Fruit fly (Drosophila melanogaster) whole organism, embryonic: ENCODE data around the gene alpha-Est3.

ENCODE experiments used
- Aef1 ChIP-seq: fragments of 200-800 bp; sonication (Bioruptor generic); IDR thresholded peaks from 3 replicates; pipeline ENCODE4 v1.3.6; 2022; ENCODE audit warnings: missing biosample characterization, missing genetic modification characterization
- BtbVII ChIP-seq: fragments of 200-800 bp; sonication (Bioruptor generic); optimal IDR thresholded peaks from 3 replicates; lab custom pipeline; 2017; ENCODE audit warnings: missing biosample characterization, mild to moderate bottlenecking, missing genetic modification characterization
- CG10209 ChIP-seq: fragments of 200-800 bp; sonication (Bioruptor generic); optimal IDR thresholded peaks from 3 replicates; lab custom pipeline; 2017; ENCODE audit warnings: missing biosample characterization, mild to moderate bottlenecking, missing genetic modification characterization, missing genetic modification reagents
- CG10321 ChIP-seq: fragments of 200-800 bp; sonication (Bioruptor generic); IDR thresholded peaks from 2 replicates; pipeline ENCODE4 v1.3.6; 2022; ENCODE audit warnings: missing biosample characterization, missing genetic modification characterization
- CG10565 ChIP-seq: fragments of 200-800 bp; sonication (Bioruptor generic); optimal IDR thresholded peaks from 3 replicates; lab custom pipeline; 2016; ENCODE audit warnings: missing biosample characterization, mild to moderate bottlenecking, missing genetic modification characterization
- CG13287 ChIP-seq: fragments of 200-800 bp; sonication (Bioruptor generic); IDR thresholded peaks from 2 replicates; pipeline ENCODE4 v1.3.6; 2022; ENCODE audit warnings: missing biosample characterization, missing genetic modification characterization; ENCODE audit not compliant: partially characterized antibody
- CG13424 ChIP-seq: fragments of 200-800 bp; sonication (Bioruptor generic); optimal IDR thresholded peaks from 2 replicates; lab custom pipeline; 2019; ENCODE audit warnings: missing biosample characterization, mild to moderate bottlenecking, missing genetic modification characterization, moderate library complexity
- CG17612 ChIP-seq: fragments of 200-800 bp; sonication (Bioruptor generic); IDR thresholded peaks from 2 replicates; pipeline ENCODE4 v1.3.6; 2022; ENCODE audit warnings: missing biosample characterization, missing genetic modification characterization
- CG31441 ChIP-seq: fragments of 200-800 bp; sonication (Bioruptor generic); IDR thresholded peaks from 2 replicates; pipeline ENCODE4 v1.3.6; 2022; ENCODE audit warnings: missing biosample characterization, missing genetic modification characterization
- CG3163 ChIP-seq: fragments of 200-800 bp; sonication (Bioruptor generic); optimal IDR thresholded peaks from 3 replicates; lab custom pipeline; 2016; ENCODE audit warnings: missing biosample characterization, missing genetic modification characterization
- CG33213 ChIP-seq: fragments of 200-800 bp; sonication (Bioruptor generic); optimal IDR thresholded peaks from 3 replicates; lab custom pipeline; 2016; ENCODE audit warnings: missing biosample characterization, missing genetic modification characterization
- CG33557 ChIP-seq: fragments of 200-800 bp; sonication (Bioruptor generic); optimal IDR thresholded peaks from 2 replicates; lab custom pipeline; 2019; ENCODE audit warnings: missing biosample characterization, mild to moderate bottlenecking, missing genetic modification characterization, moderate library complexity
- CG3995 ChIP-seq: fragments of 200-800 bp; sonication (Bioruptor generic); optimal IDR thresholded peaks from 3 replicates; lab custom pipeline; 2016; ENCODE audit warnings: missing biosample characterization, missing genetic modification characterization
- CG4360 ChIP-seq: fragments of 200-800 bp; sonication (Bioruptor generic); IDR thresholded peaks from 2 replicates; pipeline ENCODE4 v1.3.6; 2022; ENCODE audit warnings: missing biosample characterization, missing genetic modification characterization
- CG6765 ChIP-seq: fragments of 200-800 bp; sonication (Bioruptor generic); optimal IDR thresholded peaks from 3 replicates; lab custom pipeline; 2017; ENCODE audit warnings: missing biosample characterization, mild to moderate bottlenecking, missing genetic modification characterization
- CG7786 ChIP-seq: fragments of 200-800 bp; sonication (Bioruptor generic); optimal IDR thresholded peaks from 2 replicates; lab custom pipeline; 2016; ENCODE audit warnings: missing biosample characterization, missing genetic modification characterization
- CG8924 ChIP-seq: fragments of 200-800 bp; optimal IDR thresholded peaks from 3 replicates; lab custom pipeline; 2019; ENCODE audit warnings: missing biosample characterization, mild to moderate bottlenecking, missing genetic modification characterization, moderate library complexity
- CG9797 ChIP-seq: fragments of 200-800 bp; sonication (Bioruptor generic); optimal IDR thresholded peaks from 3 replicates; lab custom pipeline; 2018; ENCODE audit warnings: missing biosample characterization, mild to moderate bottlenecking, missing genetic modification characterization
- CrebB ChIP-seq: fragments of 200-800 bp; sonication (Bioruptor generic); optimal IDR thresholded peaks from 3 replicates; lab custom pipeline; 2018; ENCODE audit warnings: missing biosample characterization, mild to moderate bottlenecking, missing genetic modification characterization
- Dip3 ChIP-seq: fragments of 200-800 bp; sonication (Bioruptor generic); optimal IDR thresholded peaks from 3 replicates; lab custom pipeline; 2016; ENCODE audit warnings: missing biosample characterization, missing genetic modification characterization
- Eip74EF ChIP-seq, 2 experiments: fragments of 200-800 bp in 1 of 2; fragments of >200 bp in 1 of 2; sonication (Bioruptor generic) in 1 of 2; optimal IDR thresholded peaks; 2 replicates each; lab custom pipeline; 2017 to 2019; ENCODE audit warnings: missing biosample characterization in 2 of 2, missing genetic modification characterization in 2 of 2, mild to moderate bottlenecking in 1 of 2, moderate library complexity in 1 of 2
- Ets65A ChIP-seq: fragments of 200-800 bp; sonication (Bioruptor generic); peaks from one replicate; lab custom pipeline; 2016; ENCODE audit warnings: missing biosample characterization, missing genetic modification characterization
- Fer1 ChIP-seq: fragments of 200-800 bp; sonication (Bioruptor generic); optimal IDR thresholded peaks from 2 replicates; lab custom pipeline; 2017; ENCODE audit warnings: missing biosample characterization, mild to moderate bottlenecking, missing genetic modification characterization
- Fer2 ChIP-seq: fragments of 200-800 bp; sonication (Bioruptor generic); optimal IDR thresholded peaks from 2 replicates; lab custom pipeline; 2018; ENCODE audit warnings: missing biosample characterization, mild to moderate bottlenecking, missing genetic modification characterization, moderate library complexity
- Gsc ChIP-seq: fragments of 200-800 bp; sonication (Bioruptor generic); IDR thresholded peaks from 2 replicates; pipeline ENCODE4 v1.3.6; 2022; ENCODE audit warnings: missing biosample characterization, missing genetic modification characterization
- HLH3B ChIP-seq: fragments of 200-800 bp; sonication (Bioruptor generic); IDR thresholded peaks from 2 replicates; pipeline ENCODE4 v1.3.6; 2022; ENCODE audit warnings: missing biosample characterization, missing genetic modification characterization
- Kr ChIP-seq: fragments of 200-800 bp; sonication (Bioruptor generic); optimal IDR thresholded peaks from 2 replicates; lab custom pipeline; 2017; ENCODE audit warnings: missing biosample characterization, mild to moderate bottlenecking, missing genetic modification characterization
- Lpt ChIP-seq: fragments of >200 bp; optimal IDR thresholded peaks from 2 replicates; lab custom pipeline; 2018; ENCODE audit warnings: missing biosample characterization, missing genetic modification characterization
- Max ChIP-seq: fragments of 200-800 bp; sonication (Bioruptor generic); optimal IDR thresholded peaks from 2 replicates; lab custom pipeline; 2016; ENCODE audit warnings: missing biosample characterization, mild to moderate bottlenecking, missing genetic modification characterization
- Opbp ChIP-seq: fragments of 200-800 bp; sonication (Bioruptor generic); IDR thresholded peaks from 3 replicates; pipeline ENCODE4 v1.3.6; 2022; ENCODE audit warnings: missing biosample characterization, missing genetic modification characterization; ENCODE audit not compliant: partially characterized antibody
- Ssrp ChIP-seq: fragments of 200-800 bp; sonication (Bioruptor generic); optimal IDR thresholded peaks from 2 replicates; lab custom pipeline; 2018; ENCODE audit warnings: missing biosample characterization, mild to moderate bottlenecking, missing genetic modification characterization, moderate library complexity
- ac ChIP-seq: fragments of 200-800 bp; sonication (Bioruptor generic); optimal IDR thresholded peaks from 3 replicates; lab custom pipeline; 2017; ENCODE audit warnings: missing biosample characterization, mild to moderate bottlenecking, missing genetic modification characterization
- amos ChIP-seq: fragments of 200-800 bp; sonication (Bioruptor generic); IDR thresholded peaks from 2 replicates; pipeline ENCODE4 v1.3.6; 2022; ENCODE audit warnings: missing biosample characterization, missing genetic modification characterization; ENCODE audit not compliant: partially characterized antibody
- chif ChIP-seq, 2 experiments: fragments of 200-800 bp; sonication (Bioruptor generic); optimal IDR thresholded peaks; 3 replicates each; lab custom pipeline; 2016; ENCODE audit warnings: missing biosample characterization in 2 of 2, missing genetic modification characterization in 2 of 2
- croc ChIP-seq: fragments of 200-800 bp; sonication (Bioruptor generic); conservative IDR thresholded peaks from 3 replicates; pipeline ENCODE4 v1.3.6; 2022; ENCODE audit warnings: missing biosample characterization, missing genetic modification characterization
- dpn ChIP-seq, 2 experiments: fragments of 200-800 bp; sonication (Bioruptor generic); optimal IDR thresholded peaks; 3 replicates each; lab custom pipeline; 2016; ENCODE audit warnings: missing biosample characterization in 2 of 2, missing genetic modification characterization in 2 of 2
- fd96Cb ChIP-seq: fragments of 200-800 bp; sonication (Bioruptor generic); optimal IDR thresholded peaks from 2 replicates; lab custom pipeline; 2018; ENCODE audit warnings: missing biosample characterization, mild to moderate bottlenecking, missing genetic modification characterization, moderate library complexity
- grau ChIP-seq: fragments of 200-800 bp; optimal IDR thresholded peaks from 3 replicates; lab custom pipeline; 2019; ENCODE audit warnings: missing biosample characterization, mild to moderate bottlenecking, missing genetic modification characterization, moderate library complexity
- her ChIP-seq: fragments of 200-800 bp; sonication (Bioruptor generic); optimal IDR thresholded peaks from 2 replicates; lab custom pipeline; 2016; ENCODE audit warnings: missing biosample characterization, missing genetic modification characterization
- ind ChIP-seq: fragments of 200-800 bp; sonication (Bioruptor generic); optimal IDR thresholded peaks from 3 replicates; lab custom pipeline; 2016; ENCODE audit warnings: missing biosample characterization, missing genetic modification characterization
- klu ChIP-seq: fragments of 200-800 bp; sonication (Bioruptor generic); IDR thresholded peaks from 2 replicates; pipeline ENCODE4 v1.3.6; 2022; ENCODE audit warnings: missing biosample characterization, missing genetic modification characterization
- knrl ChIP-seq: fragments of 200-800 bp; sonication (Bioruptor generic); IDR thresholded peaks from 3 replicates; pipeline ENCODE4 v1.3.6; 2022; ENCODE audit warnings: missing biosample characterization, missing genetic modification characterization; ENCODE audit not compliant: partially characterized antibody
- luna ChIP-seq: fragments of 200-800 bp; sonication (Bioruptor generic); optimal IDR thresholded peaks from 2 replicates; lab custom pipeline; 2016; ENCODE audit warnings: missing biosample characterization, missing genetic modification characterization
- odd ChIP-seq: fragments of 200-800 bp; sonication (Bioruptor generic); optimal IDR thresholded peaks from 2 replicates; lab custom pipeline; 2017; ENCODE audit warnings: missing biosample characterization, mild to moderate bottlenecking, missing genetic modification characterization
- pb ChIP-seq: fragments of 200-800 bp; sonication (Bioruptor generic); optimal IDR thresholded peaks from 3 replicates; lab custom pipeline; 2016; ENCODE audit warnings: missing biosample characterization, missing genetic modification characterization
- pnt ChIP-seq: fragments of 200-800 bp; sonication (Bioruptor generic); optimal IDR thresholded peaks from 3 replicates; lab custom pipeline; 2016; ENCODE audit warnings: missing biosample characterization, missing genetic modification characterization
- tgo ChIP-seq: fragments of 200-800 bp; sonication (Bioruptor generic); IDR thresholded peaks from 3 replicates; pipeline ENCODE4 v1.3.6; 2022; ENCODE audit warnings: missing biosample characterization, missing genetic modification characterization
- toy ChIP-seq: fragments of 200-800 bp; sonication (Bioruptor generic); IDR thresholded peaks from 2 replicates; pipeline ENCODE4 v1.3.6; 2022; ENCODE audit warnings: missing biosample characterization, missing genetic modification characterization
- tx ChIP-seq: fragments of 200-800 bp; sonication (Bioruptor generic); optimal IDR thresholded peaks from 2 replicates; lab custom pipeline; 2016; ENCODE audit warnings: missing biosample characterization, missing genetic modification characterization

alpha-Est3 gene

dm6 chr3R:7506314-7506988 is 35.0 kb downstream of the alpha-Est3 start (continued):
- TF ChIP-seq Eip74EF (GFP tag; optimal IDR thresholded peaks at IDR 0.05; lab: Kevin White, UChicago): peak in 1 of 2 experiments; percentile 26
- TF ChIP-seq pnt: peak; percentile 74
- peak; percentile 87 for TF ChIP-seq grau (tag; lab: Kevin White, UChicago)
- TF ChIP-seq amos (GFP tag; lab: Robert Waterston, UW): no peak
- peak; percentile 80 for TF ChIP-seq tx
- TF ChIP-seq CG10321: peak; percentile 57
- TF ChIP-seq CG3995 (GFP tag; lab: Kevin White, UChicago): peak; percentile 55
- no peak for TF ChIP-seq knrl (GFP tag; lab: Robert Waterston, UW)
- TF ChIP-seq Max (GFP tag; lab: Kevin White, UChicago): peak; percentile 82
- TF ChIP-seq CG17612 (GFP tag; lab: Robert Waterston, UW): 0 out of 2 replicates have a peak, but pooled peaks have one; percentile 45
- TF ChIP-seq CG33557 (GFP tag; lab: Kevin White, UChicago): no peak
- peak; percentile 56 for TF ChIP-seq CG3163 (GFP tag; lab: Kevin White, UChicago)
- TF ChIP-seq Fer1 (GFP tag; lab: Kevin White, UChicago): peak; percentile 88
- TF ChIP-seq toy (GFP tag; lab: Robert Waterston, UW): peak; percentile 77; the same call in 1 of the 2 replicates
- peak in 1 of 2 experiments; percentile 84 for TF ChIP-seq chif (GFP tag; optimal IDR thresholded peaks at IDR 0.05; lab: Kevin White, UChicago)
- peak; percentile 57 for TF ChIP-seq HLH3B
- 0 out of 3 replicates have a peak, but pooled peaks have one; percentile 14 for TF ChIP-seq croc (GFP tag; lab: Robert Waterston, UW)
- TF ChIP-seq CG4360: no peak
- TF ChIP-seq CG10565 (GFP tag; lab: Kevin White, UChicago): no peak
- TF ChIP-seq ind (GFP tag; lab: Kevin White, UChicago): peak; percentile 84
- peak; percentile 80 for TF ChIP-seq BtbVII (GFP tag; lab: Kevin White, UChicago)
- TF ChIP-seq Aef1 (GFP tag; lab: Robert Waterston, UW): peak; percentile 82
- peak; percentile 55 for TF ChIP-seq odd (GFP tag; lab: Kevin White, UChicago)
- TF ChIP-seq Gsc (GFP tag; lab: Robert Waterston, UW): no peak
- TF ChIP-seq tgo: peak; percentile 80
- TF ChIP-seq Ets65A: peak; percentile 98
- peak; percentile 30 for TF ChIP-seq fd96Cb (tag; lab: Kevin White, UChicago)
- TF ChIP-seq Dip3 (GFP tag; lab: Kevin White, UChicago): peak; percentile 93
- peak; percentile 90 for TF ChIP-seq CG7786 (GFP tag; lab: Kevin White, UChicago)
- peak; percentile 62 for TF ChIP-seq pb (GFP tag; lab: Kevin White, UChicago)
- TF ChIP-seq klu (GFP tag; lab: Robert Waterston, UW): peak; percentile 70; the same call in 1 of the 2 replicates
- peak; percentile 67 for TF ChIP-seq CG13424
- no peak for TF ChIP-seq CG9797 (GFP tag; lab: Kevin White, UChicago)
- TF ChIP-seq CG33213 (GFP tag; lab: Kevin White, UChicago): peak; percentile 66
- TF ChIP-seq CG13287 (GFP tag; lab: Robert Waterston, UW): no peak
- no peak for TF ChIP-seq Lpt (GFP tag; lab: Kevin White, UChicago)
- peak; percentile 79 for TF ChIP-seq CG8924 (tag; lab: Kevin White, UChicago)
- TF ChIP-seq Opbp (GFP tag; lab: Robert Waterston, UW): no peak
- peak; percentile 83 to 89 for TF ChIP-seq dpn (GFP tag; optimal IDR thresholded peaks at IDR 0.05; lab: Kevin White, UChicago)
- TF ChIP-seq CG10209 (GFP tag; lab: Kevin White, UChicago): peak; percentile 81
- no peak for TF ChIP-seq Kr (GFP tag; lab: Kevin White, UChicago)
- peak; percentile 45 for TF ChIP-seq Fer2 (tag; lab: Kevin White, UChicago)
- peak; percentile 93 for TF ChIP-seq luna (GFP tag; lab: Kevin White, UChicago)
- no peak for TF ChIP-seq Ssrp (tag; lab: Kevin White, UChicago)
- TF ChIP-seq ac (GFP tag; lab: Kevin White, UChicago): no peak
- peak; percentile 59 for TF ChIP-seq CG6765 (GFP tag; lab: Kevin White, UChicago)
- TF ChIP-seq CrebB (tag; lab: Kevin White, UChicago): peak; percentile 81
- peak; percentile 38; the same call in 1 of the 2 replicates for TF ChIP-seq CG31441
- TF ChIP-seq her (GFP tag; lab: Kevin White, UChicago): peak; percentile 85
